Worm (Caenorhabditis elegans): Measurements from ENCODE around the gene flh-3.

Gene flh-3

ce11 chrIV:9262295-9262694, 7.6 kb upstream of the flh-3 start:
- TF ChIP-seq C38D4.7 (GFP tag; optimal IDR thresholded peaks at IDR 0.05) (no peak), lin-11 (tag; optimal IDR thresholded peaks at IDR 0.05) (no peak)

DNA sequence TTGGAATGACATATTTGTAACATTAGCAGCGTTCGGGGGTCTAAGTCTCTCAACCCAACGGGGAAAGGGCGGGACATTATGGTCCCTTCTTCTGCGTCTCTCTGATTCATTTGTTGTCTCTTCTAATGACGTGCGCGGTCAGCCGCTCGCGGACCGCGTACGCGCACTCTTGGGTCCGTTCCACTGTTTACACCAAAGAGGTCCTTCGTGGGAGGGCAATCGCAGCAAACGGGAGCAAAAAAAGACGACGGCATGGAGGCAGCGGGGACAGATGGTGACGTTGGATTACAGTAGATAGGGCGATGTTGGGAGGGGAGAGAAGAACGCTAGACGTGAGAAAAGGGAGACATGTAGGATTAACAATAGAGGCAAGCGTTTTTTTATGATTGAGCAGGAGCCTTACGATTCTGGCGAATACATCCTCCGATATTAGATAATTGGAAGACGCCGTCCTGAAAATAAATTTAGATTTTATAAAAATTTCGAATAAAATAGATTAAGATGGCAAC, 6.0 kb upstream of the flh-3 start, which contains the start of gene flh-1:
flh-1 (minus strand) TSS at position 459 of the 509 bp plus-strand sequence.
- TF ChIP-seq Y22D7AL.16 (tag; optimal IDR thresholded peaks at IDR 0.05): no peak
- no peak for TF ChIP-seq hlh-8 (tag; optimal IDR thresholded peaks at IDR 0.05)
- no peak for TF ChIP-seq lim-6 (tag; optimal IDR thresholded peaks at IDR 0.05)
- TF ChIP-seq ceh-31 (tag; optimal IDR thresholded peaks at IDR 0.05): peak; percentile 37
- TF ChIP-seq lin-11 (tag; optimal IDR thresholded peaks at IDR 0.05): no peak
- TF ChIP-seq nhr-232 (tag; optimal IDR thresholded peaks at IDR 0.05): no peak
- no peak for TF ChIP-seq ceh-6 (GFP tag; optimal IDR thresholded peaks at IDR 0.05)
- TF ChIP-seq hlh-6 (tag; optimal IDR thresholded peaks at IDR 0.05): peak; percentile 21
- peak; percentile 12 for TF ChIP-seq unc-55 (GFP tag; optimal IDR thresholded peaks at IDR 0.05)
- TF ChIP-seq npax-4 (tag; optimal IDR thresholded peaks at IDR 0.05): no peak
- TF ChIP-seq sdc-2 (tag; optimal IDR thresholded peaks at IDR 0.05): peak; percentile 58
- TF ChIP-seq F13H6.1 (tag; optimal IDR thresholded peaks at IDR 0.05): no peak
- peak; percentile 30 for TF ChIP-seq ceh-2 (tag; optimal IDR thresholded peaks at IDR 0.05)
- TF ChIP-seq ceh-34 (tag; optimal IDR thresholded peaks at IDR 0.05): peak; percentile 28
- no peak for TF ChIP-seq sox-4 (tag; optimal IDR thresholded peaks at IDR 0.05)
- TF ChIP-seq gmeb-2 (tag; optimal IDR thresholded peaks at IDR 0.05): no peak
- TF ChIP-seq tbx-2 (tag; optimal IDR thresholded peaks at IDR 0.05): peak; percentile 58
- no peak for TF ChIP-seq ceh-19 (GFP tag; optimal IDR thresholded peaks at IDR 0.05)
- TF ChIP-seq ref-2 (tag; optimal IDR thresholded peaks at IDR 0.05): peak; percentile 47
- TF ChIP-seq ceh-18 (tag; optimal IDR thresholded peaks at IDR 0.05): no peak
- TF ChIP-seq nfya-1 (tag; optimal IDR thresholded peaks at IDR 0.05): peak; percentile 31
- no peak for TF ChIP-seq ceh-48 (tag; optimal IDR thresholded peaks at IDR 0.05)

ce11 chrIV:9264513-9264912, 5.4 kb upstream of the flh-3 start:
- TF ChIP-seq ceh-6 (GFP tag; optimal IDR thresholded peaks at IDR 0.05): no peak
- TF ChIP-seq sox-2 (GFP tag; IDR thresholded peaks at IDR 0.05): no peak
- TF ChIP-seq pha-4 (tag; optimal IDR thresholded peaks at IDR 0.05): no peak
- TF ChIP-seq ref-2 (tag; optimal IDR thresholded peaks at IDR 0.05): no peak
- no peak for TF ChIP-seq nhr-232 (tag; optimal IDR thresholded peaks at IDR 0.05)
- TF ChIP-seq ceh-45 (GFP tag; IDR thresholded peaks at IDR 0.05): no peak
- TF ChIP-seq ama-1 (optimal IDR thresholded peaks at IDR 0.05): no peak
- no peak for TF ChIP-seq hlh-13 (GFP tag; optimal IDR thresholded peaks at IDR 0.05)
- no peak for TF ChIP-seq pros-1 (tag; optimal IDR thresholded peaks at IDR 0.05)
- no peak for TF ChIP-seq F13H6.1 (tag; optimal IDR thresholded peaks at IDR 0.05)
- no peak for TF ChIP-seq nfya-1 (tag; optimal IDR thresholded peaks at IDR 0.05)
- no peak for TF ChIP-seq hlh-15 (tag; optimal IDR thresholded peaks at IDR 0.05)
- TF ChIP-seq ceh-2 (tag; optimal IDR thresholded peaks at IDR 0.05): no peak
- no peak for TF ChIP-seq eyg-1 (tag; optimal IDR thresholded peaks at IDR 0.05)
- no peak for TF ChIP-seq lin-11 (tag; optimal IDR thresholded peaks at IDR 0.05)
- TF ChIP-seq hlh-8 (tag; optimal IDR thresholded peaks at IDR 0.05): no peak
- TF ChIP-seq ceh-34 (tag; optimal IDR thresholded peaks at IDR 0.05): no peak
- no peak for TF ChIP-seq ceh-14 (tag; optimal IDR thresholded peaks at IDR 0.05)
- no peak for TF ChIP-seq gmeb-2 (tag; optimal IDR thresholded peaks at IDR 0.05)
- TF ChIP-seq K09A11.1 (tag; optimal IDR thresholded peaks at IDR 0.05; ENCODE audit: insufficient read depth): no peak

ce11 chrIV:9266464-9266863, 3.4 kb upstream of the flh-3 start, which contains the start of gene Y11D7A.19:
TSS of gene Y11D7A.19 (minus strand) at chrIV:9266564.
- TF ChIP-seq ttx-3 (tag; optimal IDR thresholded peaks at IDR 0.05): no peak
- no peak for TF ChIP-seq unc-86 (tag; optimal IDR thresholded peaks at IDR 0.05)
- no peak for TF ChIP-seq eyg-1 (tag; optimal IDR thresholded peaks at IDR 0.05)
- TF ChIP-seq fkh-10 (GFP tag; optimal IDR thresholded peaks at IDR 0.05): no peak

All from whole organism, late embryonic.